Worm (Caenorhabditis elegans) whole organism, early embryonic: ENCODE results near the gene pdha-1.

Source experiments
- B0310.2 ChIP-seq: sonication (generic microtip); optimal IDR thresholded peaks from 2 replicates; lab custom pipeline; 2016; ENCODE audit warnings: mild to moderate bottlenecking, missing genetic modification characterization, missing compliant biosample characterization
- ama-1 ChIP-seq: fragments of 150-350 bp; optimal IDR thresholded peaks from 2 replicates; lab custom pipeline; 2014
- ets-7 ChIP-seq: sonication (generic microtip); optimal IDR thresholded peaks from 2 replicates; lab custom pipeline; 2016; ENCODE audit warnings: missing genotype, missing genetic modification characterization, missing compliant biosample characterization
- pes-1 ChIP-seq: fragments of 200-800 bp; sonication (Bioruptor generic); IDR thresholded peaks from 2 replicates; pipeline ENCODE4 v1.3.6; 2022; ENCODE audit warnings: missing genetic modification reagents, missing genetic modification characterization, missing compliant biosample characterization
- scrt-1 ChIP-seq: fragments of 200-800 bp; sonication (Bioruptor generic); IDR thresholded peaks from 2 replicates; pipeline ENCODE4 v1.3.6; 2022; ENCODE audit warnings: missing genetic modification characterization, missing compliant biosample characterization
- tbx-37 ChIP-seq: fragments of 200-800 bp; sonication (Bioruptor generic); conservative IDR thresholded peaks from 2 replicates; pipeline ENCODE4 v1.3.6; 2022; ENCODE audit warnings: missing genetic modification reagents, missing genetic modification characterization, missing compliant biosample characterization

ce11 chrII:8078041-8078440 is 12.0 kb downstream of the pdha-1 start, which contains the start of gene K02C4.5:
- TF ChIP-seq ama-1 (lab: Kevin White, UChicago) (no peak), tbx-37 (GFP tag; lab: Robert Waterston, UW) (no peak), scrt-1 (GFP tag; lab: Robert Waterston, UW) (no peak), pes-1 (no peak), ets-7 (tag; lab: Kevin White, UChicago) (no peak), B0310.2 (tag; lab: Kevin White, UChicago) (no peak)
